Worm (Caenorhabditis elegans) whole organism, L4 larva: Measurements from ENCODE around the gene rnp-7.

Source experiments
- R02D3.7 ChIP-seq: fragments of 150-350 bp; sonication (generic microtip); optimal IDR thresholded peaks from 3 replicates; lab custom pipeline; 2014; ENCODE audit warnings: missing biosample characterization, missing genetic modification characterization
- ama-1 ChIP-seq: fragments of 150-350 bp; optimal IDR thresholded peaks from 2 replicates; lab custom pipeline; 2014; ENCODE audit warnings: inconsistent platforms, mixed read lengths
- ceh-44 ChIP-seq: fragments of 200-800 bp; sonication (Bioruptor generic); IDR thresholded peaks from 2 replicates; pipeline ENCODE4 v1.3.6; 2022; ENCODE audit warnings: missing genetic modification reagents, missing genetic modification characterization, missing compliant biosample characterization
- ceh-82 ChIP-seq: sonication (generic microtip); optimal IDR thresholded peaks from 2 replicates; lab custom pipeline; 2017; ENCODE audit warnings: missing biosample characterization, missing genetic modification characterization
- madf-9 ChIP-seq: fragments of 200-800 bp; sonication (Bioruptor generic); conservative IDR thresholded peaks from 2 replicates; pipeline ENCODE4 v1.3.6; 2022; ENCODE audit warnings: missing genetic modification reagents, missing genetic modification characterization, missing compliant biosample characterization
- mdl-1 ChIP-seq, 2 experiments: fragments of 150-350 bp in 1 of 2; sonication (generic microtip) in 1 of 2; optimal IDR thresholded peaks; 2 replicates each; lab custom pipeline; 2014 to 2017; ENCODE audit warnings: missing biosample characterization in 2 of 2, missing genetic modification characterization in 2 of 2
- mep-1 ChIP-seq: fragments of 150-350 bp; sonication (generic microtip); optimal IDR thresholded peaks from 3 replicates; lab custom pipeline; 2014; ENCODE audit warnings: missing biosample characterization, missing genetic modification characterization
- snpc-1.2 ChIP-seq: fragments of 200-800 bp; sonication (Bioruptor generic); IDR thresholded peaks from 2 replicates; pipeline ENCODE4 v1.3.6; 2022; ENCODE audit warnings: missing genetic modification reagents, missing genetic modification characterization, missing compliant biosample characterization
- snpc-4 ChIP-seq: fragments of 150-350 bp; optimal IDR thresholded peaks from 2 replicates; lab custom pipeline; 2014; ENCODE audit warnings: missing biosample characterization, missing genetic modification characterization

ce11 chrIII:7112285-7112684 is 48.7 kb downstream of the rnp-7 start:
- TF ChIP-seq ama-1: no peak
- TF ChIP-seq madf-9: no peak
- no peak for TF ChIP-seq R02D3.7
- TF ChIP-seq snpc-1.2: no peak
- no peak for TF ChIP-seq ceh-44 (GFP tag; lab: Robert Waterston, UW)
- no peak for TF ChIP-seq mep-1 (tag; lab: Kevin White, UChicago)
- no peak for TF ChIP-seq mdl-1 (tag; optimal IDR thresholded peaks at IDR 0.05; lab: Kevin White, UChicago)
- no peak for TF ChIP-seq ceh-82 (tag; lab: Kevin White, UChicago)
- no peak for TF ChIP-seq snpc-4
